Worm (Caenorhabditis elegans) whole organism, L4/young adult: Measurements from ENCODE around the gene C07C7.1.

Source experiments
- W03F9.2 ChIP-seq: fragments of 150-350 bp; optimal IDR thresholded peaks from 2 replicates; lab custom pipeline; 2014; ENCODE audit warnings: missing biosample characterization, missing genetic modification characterization
- dao-5 ChIP-seq: sonication (generic microtip); optimal IDR thresholded peaks from 2 replicates; lab custom pipeline; 2016; ENCODE audit warnings: missing genotype, missing genetic modification characterization, moderate library complexity, missing compliant biosample characterization
- him-1 ChIP-seq: sonication (generic microtip); optimal IDR thresholded peaks from 2 replicates; lab custom pipeline; 2016; ENCODE audit warnings: missing genotype, missing genetic modification reagents, missing genetic modification characterization, missing compliant biosample characterization

- TF ChIP-seq W03F9.2 (no peak), him-1 (no peak), dao-5 (tag; lab: Kevin White, UChicago) (no peak)
Observed at ce11 chrIV:9212121-9212520, 27.5 kb downstream of the C07C7.1 start, which contains the start of gene C46C2.6.
